Fruit fly (Drosophila melanogaster) whole organism: Measurements from ENCODE around the gene CG16998.
"Not testable (repeated sequence)": the region's sequence is repeated elsewhere in the genome, so short reads cannot be mapped to it uniquely, and the experiment has no call there.

Experiments used
- CG8478 ChIP-seq: fragments of >200 bp; optimal IDR thresholded peaks from 2 replicates; lab custom pipeline; 2018; ENCODE audit warnings: inconsistent platforms
- Dll ChIP-seq: fragments of >200 bp; optimal IDR thresholded peaks from 2 replicates; lab custom pipeline; 2017
- EcR ChIP-seq, 2 experiments: fragments of >200 bp; optimal IDR thresholded peaks; 2 replicates each; lab custom pipeline; 2017; ENCODE audit warnings: missing biosample characterization in 2 of 2, missing genetic modification characterization in 2 of 2, missing genetic modification reagents in 2 of 2
- pan ChIP-seq: fragments of >200 bp; optimal IDR thresholded peaks from 2 replicates; lab custom pipeline; 2017
- psq ChIP-seq: fragments of >200 bp; optimal IDR thresholded peaks from 2 replicates; lab custom pipeline; 2017
- usp ChIP-seq: fragments of >200 bp; optimal IDR thresholded peaks from 2 replicates; lab custom pipeline; 2017; ENCODE audit warnings: missing biosample characterization, missing genetic modification characterization, mixed read lengths

The CG16998 gene

dm6 chr3L:7510414-7511384 is 28.9 kb downstream of the CG16998 start, which contains the start of gene CG7546:
Gene CG7546, plus strand, starts transcription at chr3L:7510986.
- TF ChIP-seq EcR (GFP tag; optimal IDR thresholded peaks at IDR 0.05; lab: Kevin White, UChicago) (no peak), psq (lab: Kevin White, UChicago) (no peak), usp (GFP tag; lab: Kevin White, UChicago) (no peak), Dll (no peak), CG8478 (lab: Kevin White, UChicago) (no peak), pan (no peak)

DNA sequence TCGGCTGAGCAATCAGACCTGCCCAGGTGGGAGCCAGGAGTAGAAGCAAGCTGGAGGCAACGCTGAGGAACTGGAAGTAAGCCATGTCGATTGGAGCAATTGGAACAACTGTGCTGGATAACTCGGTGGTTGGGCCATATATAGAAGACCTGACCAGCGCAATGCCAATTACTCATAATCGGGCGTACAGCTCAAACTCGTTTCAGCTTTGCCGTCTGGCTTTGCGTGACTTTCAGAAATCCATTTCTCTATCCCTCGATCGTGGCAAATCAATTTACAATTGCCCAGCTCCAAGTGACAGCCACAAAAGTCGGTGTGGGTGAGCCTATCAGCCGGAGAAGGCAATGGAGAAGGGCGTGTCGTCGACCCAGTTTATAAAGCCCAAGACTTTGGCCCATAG is 33.5 kb downstream of the CG16998 start, which contains the start of gene CG7548:
Gene CG7548 (minus strand): TSS at position 101 of the 400 bp plus-strand sequence.
- no peak for TF ChIP-seq Dll
- TF ChIP-seq psq (lab: Kevin White, UChicago) = no peak
- no peak for TF ChIP-seq CG8478 (lab: Kevin White, UChicago)
- no peak for TF ChIP-seq pan
- TF ChIP-seq EcR (GFP tag; optimal IDR thresholded peaks at IDR 0.05; lab: Kevin White, UChicago) = no peak
- no peak for TF ChIP-seq usp (GFP tag; lab: Kevin White, UChicago)

- not testable (repeated sequence) for TF ChIP-seq usp (GFP tag; lab: Kevin White, UChicago); CG8478 (lab: Kevin White, UChicago); psq (lab: Kevin White, UChicago)
Observed at dm6 chr3L:7498731-7499130, 40.9 kb downstream of the CG16998 start, which contains the start of gene CG8539. Gene CG8539, minus strand, starts transcription at chr3L:7498831.

- TF ChIP-seq Dll = no peak
- no peak for TF ChIP-seq usp (GFP tag; lab: Kevin White, UChicago)
- no peak for TF ChIP-seq CG8478 (lab: Kevin White, UChicago)
- TF ChIP-seq EcR (GFP tag; optimal IDR thresholded peaks at IDR 0.05; lab: Kevin White, UChicago) = no peak
- no peak for TF ChIP-seq pan
Observed at dm6 chr3L:7496097-7496496, 43.5 kb downstream of the CG16998 start, which contains the start of gene Cyp4d8. Gene Cyp4d8, minus strand, starts transcription at chr3L:7496197.

DNA sequence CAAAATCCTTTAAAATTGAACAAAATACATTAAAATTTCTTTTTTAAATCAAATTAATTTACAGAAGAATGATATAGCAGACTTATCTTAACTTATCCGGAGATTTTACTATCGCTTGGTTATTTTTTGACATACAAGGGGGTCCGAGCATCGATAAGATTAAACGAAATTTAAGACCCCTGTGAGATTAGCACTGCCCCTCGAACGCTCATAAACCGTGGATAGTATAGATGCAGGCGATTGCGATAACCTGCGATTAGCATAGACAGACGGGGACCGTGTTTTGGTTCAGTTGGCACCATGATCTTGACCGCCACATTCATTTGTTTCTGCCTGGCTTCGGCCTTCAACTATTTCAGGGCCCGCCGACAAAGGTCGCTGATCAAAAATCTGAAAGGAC is 48.1 kb downstream of the CG16998 start, which contains the start of gene Cyp316a1:
Gene Cyp316a1 (plus strand): TSS at position 301 of the 400 bp plus-strand sequence.
- TF ChIP-seq EcR (GFP tag; optimal IDR thresholded peaks at IDR 0.05; lab: Kevin White, UChicago) (no peak), Dll (no peak), CG8478 (lab: Kevin White, UChicago) (no peak), pan (no peak)
